Fruit fly (Drosophila melanogaster) whole organism, pupa: ENCODE measurements around the gene CG6034.

Experiments used
- CG10348 ChIP-seq: fragments of 200-800 bp; sonication (Bioruptor generic); IDR thresholded peaks from 2 replicates; pipeline ENCODE4 v1.3.6; 2022; ENCODE audit warnings: missing biosample characterization, missing genetic modification characterization
- CG34367 ChIP-seq: fragments of 200-800 bp; sonication (Bioruptor generic); optimal IDR thresholded peaks from 2 replicates; lab custom pipeline; 2018; ENCODE audit warnings: missing biosample characterization, mild to moderate bottlenecking, missing genetic modification characterization

- no peak for TF ChIP-seq CG34367 (tag; lab: Kevin White, UChicago)
- no peak for TF ChIP-seq CG10348 (GFP tag; lab: Robert Waterston, UW)
These were observed 44.6 kb upstream of the CG6034 start, which contains the start of gene CG42815 for dm6 chr3L:17791467-17791494.
